Worm (Caenorhabditis elegans) whole organism, L4 larva: Measurements from ENCODE around the gene slc-25A10.

Experiments used
- ZK546.5 ChIP-seq, 2 experiments: sonication (generic microtip); optimal IDR thresholded peaks; 2 replicates each; lab custom pipeline; 2017; ENCODE audit warnings: missing biosample characterization in 2 of 2, missing genetic modification characterization in 2 of 2
- ceh-82 ChIP-seq: sonication (generic microtip); optimal IDR thresholded peaks from 2 replicates; lab custom pipeline; 2017; ENCODE audit warnings: missing biosample characterization, missing genetic modification characterization
- jun-1 ChIP-seq: fragments of 150-350 bp; optimal IDR thresholded peaks from 2 replicates; lab custom pipeline; 2014; ENCODE audit warnings: missing biosample characterization, missing genetic modification reagents, missing genetic modification characterization
- lsy-2 ChIP-seq, 2 experiments: fragments of 150-350 bp in 1 of 2; sonication (generic microtip) in 1 of 2; optimal IDR thresholded peaks; 2 replicates each; lab custom pipeline; 2014 to 2017; ENCODE audit warnings: missing biosample characterization in 2 of 2, missing genetic modification characterization in 2 of 2
- mdl-1 ChIP-seq, 2 experiments: fragments of 150-350 bp in 1 of 2; sonication (generic microtip) in 1 of 2; optimal IDR thresholded peaks; 2 replicates each; lab custom pipeline; 2014 to 2017; ENCODE audit warnings: missing biosample characterization in 2 of 2, missing genetic modification characterization in 2 of 2
- nhr-237 ChIP-seq: sonication (generic microtip); optimal IDR thresholded peaks from 2 replicates; lab custom pipeline; 2017; ENCODE audit warnings: missing biosample characterization, missing genetic modification characterization
- nhr-77 ChIP-seq: fragments of 150-350 bp; optimal IDR thresholded peaks from 2 replicates; lab custom pipeline; 2014; ENCODE audit warnings: missing biosample characterization, missing genetic modification characterization
- pqm-1 ChIP-seq: sonication (generic microtip); optimal IDR thresholded peaks from 2 replicates; lab custom pipeline; 2017; ENCODE audit warnings: missing biosample characterization, missing genetic modification characterization
- sdz-12 ChIP-seq: fragments of 200-800 bp; sonication (Bioruptor generic); optimal IDR thresholded peaks from 2 replicates; lab custom pipeline; 2018; ENCODE audit warnings: mild to moderate bottlenecking, missing genetic modification characterization, missing compliant biosample characterization
- unc-39 ChIP-seq: sonication (generic microtip); optimal IDR thresholded peaks from 2 replicates; lab custom pipeline; 2017; ENCODE audit warnings: missing biosample characterization, missing genetic modification characterization
- unc-62 ChIP-seq, 3 experiments: fragments of 150-350 bp in 1 of 3; sonication (generic microtip); optimal IDR thresholded peaks in 2 of 3; peaks in 1 of 3; 1 replicate in 1 of 3; 2 replicates in 2 of 3; lab custom pipeline; 2014 to 2017; ENCODE audit warnings: missing biosample characterization in 3 of 3, missing genetic modification characterization in 3 of 3, missing genetic modification reagents in 3 of 3, missing genotype in 1 of 3
- ztf-7 ChIP-seq: fragments of 150-350 bp; optimal IDR thresholded peaks from 2 replicates; lab custom pipeline; 2014; ENCODE audit warnings: missing biosample characterization, missing genetic modification characterization

DNA sequence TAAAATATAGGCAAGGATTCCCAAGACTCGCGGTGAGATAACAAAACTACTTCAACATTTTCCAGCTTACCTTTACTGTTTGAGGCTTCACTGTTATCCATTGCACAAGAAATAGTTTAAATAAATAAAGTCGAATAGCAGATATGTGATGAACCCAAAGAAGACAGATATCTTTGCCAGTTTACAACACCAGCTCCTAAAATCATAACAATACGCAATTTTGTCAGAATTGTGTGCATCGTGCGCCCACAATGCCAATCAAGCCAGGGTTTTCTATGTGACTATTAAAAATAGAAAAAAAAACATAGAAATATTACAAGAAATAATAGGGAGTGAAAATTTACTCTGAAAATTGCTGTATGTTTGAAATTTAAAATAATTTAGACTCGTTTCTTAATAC lies 42.8 kb downstream of the slc-25A10 start, which contains the start of gene F38B6.8:
- no peak for TF ChIP-seq unc-39 (tag; lab: Kevin White, UChicago)
- TF ChIP-seq pqm-1, result no peak
- TF ChIP-seq lsy-2 (tag; optimal IDR thresholded peaks at IDR 0.05; lab: Kevin White, UChicago), result no peak
- no peak for TF ChIP-seq sdz-12 (GFP tag; lab: Kevin White, UChicago)
- no peak for TF ChIP-seq ZK546.5 (tag; optimal IDR thresholded peaks at IDR 0.05; lab: Kevin White, UChicago)
- TF ChIP-seq nhr-237 (tag; lab: Kevin White, UChicago), result no peak
- peak in 1 of 2 experiments; percentile 13 for TF ChIP-seq unc-62 (GFP tag; optimal IDR thresholded peaks at IDR 0.05 in 1 of 2; lab: Kevin White, UChicago)
- no peak for TF ChIP-seq unc-62 (tag; optimal IDR thresholded peaks at IDR 0.05; lab: Kevin White, UChicago)
- no peak for TF ChIP-seq mdl-1 (tag; optimal IDR thresholded peaks at IDR 0.05; lab: Kevin White, UChicago)
- TF ChIP-seq ztf-7 (tag; lab: Kevin White, UChicago), result no peak
- no peak for TF ChIP-seq nhr-77 (tag; lab: Kevin White, UChicago)
- TF ChIP-seq ceh-82 (tag; lab: Kevin White, UChicago), result no peak
- no peak for TF ChIP-seq jun-1 (tag; lab: Kevin White, UChicago)
